Fruit fly (Drosophila melanogaster): ENCODE measurements around the gene CG12947.

dm6 chr3R:9768884-9769283, 11.0 kb upstream of the CG12947 start, which contains the start of gene MED6:
- TF ChIP-seq kay (GFP tag; ENCODE audit: borderline replicate concordance) (no peak), CG7045 (GFP tag; optimal IDR thresholded peaks at IDR 0.05) (no peak), ovo (GFP tag; optimal IDR thresholded peaks at IDR 0.05) (no peak), cnc (optimal IDR thresholded peaks at IDR 0.05) (no peak), CG12768 (GFP tag; optimal IDR thresholded peaks at IDR 0.05) (no peak), CG33017 (tag; optimal IDR thresholded peaks at IDR 0.05) (no peak), CG5204 (GFP tag; optimal IDR thresholded peaks at IDR 0.05) (no peak)

All from whole organism, adult.